Fruit fly (Drosophila melanogaster) whole organism, wandering third instar larva: ENCODE data around the gene alpha-Man-Ib.

Source experiments
- Abd-B ChIP-seq: fragments of >200 bp; optimal IDR thresholded peaks from 2 replicates; lab custom pipeline; 2017; ENCODE audit warnings: missing biosample characterization, missing genetic modification characterization
- CG32264 ChIP-seq: fragments of 200-800 bp; sonication (Bioruptor generic); optimal IDR thresholded peaks from 2 replicates; lab custom pipeline; 2016; ENCODE audit warnings: missing biosample characterization, missing genetic modification characterization
- CG9705 ChIP-seq: fragments of 200-800 bp; sonication (Bioruptor generic); optimal IDR thresholded peaks from 2 replicates; lab custom pipeline; 2018; ENCODE audit warnings: missing biosample characterization, mild to moderate bottlenecking, missing genetic modification characterization
- CrebA ChIP-seq: fragments of 200-800 bp; sonication (Bioruptor generic); optimal IDR thresholded peaks from 2 replicates; lab custom pipeline; 2016; ENCODE audit warnings: missing biosample characterization, mild to moderate bottlenecking, missing genetic modification characterization, borderline replicate concordance
- Dfd ChIP-seq: fragments of >200 bp; optimal IDR thresholded peaks from 2 replicates; lab custom pipeline; 2017; ENCODE audit warnings: missing biosample characterization, missing genetic modification characterization
- Dif ChIP-seq: fragments of 200-275, 200-300 bp; sonication (Bioruptor generic); optimal IDR thresholded peaks from 2 replicates; lab custom pipeline; 2018; ENCODE audit warnings: missing biosample characterization, missing genetic modification characterization; ENCODE audit not compliant: partially characterized antibody
- GATAd ChIP-seq: sonication (Bioruptor generic); optimal IDR thresholded peaks from 2 replicates; lab custom pipeline; 2016; ENCODE audit warnings: missing biosample characterization, missing genetic modification characterization
- HLH106 ChIP-seq: fragments of 200-800 bp; optimal IDR thresholded peaks from 3 replicates; lab custom pipeline; 2019; ENCODE audit warnings: missing biosample characterization, mild to moderate bottlenecking, missing genetic modification characterization, moderate library complexity
- Hnf4 ChIP-seq: fragments of 200-800 bp; sonication (Bioruptor generic); optimal IDR thresholded peaks from 2 replicates; lab custom pipeline; 2016; ENCODE audit warnings: missing biosample characterization, mild to moderate bottlenecking, missing genetic modification characterization
- Hr78 ChIP-seq: fragments of >200 bp; optimal IDR thresholded peaks from 2 replicates; lab custom pipeline; 2017; ENCODE audit warnings: missing biosample characterization, missing genetic modification characterization
- Hr83 ChIP-seq: fragments of 200-300 bp; sonication (Bioruptor generic); optimal IDR thresholded peaks from 2 replicates; lab custom pipeline; 2016; ENCODE audit warnings: missing biosample characterization, mild to moderate bottlenecking, missing genetic modification characterization, moderate library complexity; ENCODE audit not compliant: poor library complexity, severe bottlenecking
- Jra ChIP-seq: sonication (Bioruptor generic); optimal IDR thresholded peaks from 2 replicates; lab custom pipeline; 2016; ENCODE audit warnings: missing biosample characterization, missing genetic modification characterization
- Mio ChIP-seq: sonication (Bioruptor generic); optimal IDR thresholded peaks from 2 replicates; lab custom pipeline; 2016; ENCODE audit warnings: missing biosample characterization, missing genetic modification characterization
- Myc ChIP-seq: fragments of >200 bp; optimal IDR thresholded peaks from 2 replicates; lab custom pipeline; 2017
- N ChIP-seq: fragments of >200 bp; optimal IDR thresholded peaks from 2 replicates; lab custom pipeline; 2018; ENCODE audit warnings: missing biosample characterization, missing external identifiers, missing genetic modification characterization
- OdsH ChIP-seq: fragments of 200-800 bp; sonication (Bioruptor generic); optimal IDR thresholded peaks from 2 replicates; lab custom pipeline; 2016; ENCODE audit warnings: missing biosample characterization, mild to moderate bottlenecking, missing genetic modification characterization
- Rel ChIP-seq, 2 experiments: fragments of 200-800 bp; sonication (Bioruptor generic) in 1 of 2; optimal IDR thresholded peaks; 2 replicates in 1 of 2; 3 replicates in 1 of 2; lab custom pipeline; 2016 to 2019; ENCODE audit warnings: mild to moderate bottlenecking in 2 of 2, missing biosample characterization in 2 of 2, missing genetic modification characterization in 2 of 2, moderate library complexity in 1 of 2
- Sp1 ChIP-seq: fragments of 200-800 bp; sonication (Bioruptor generic); optimal IDR thresholded peaks from 3 replicates; lab custom pipeline; 2019; ENCODE audit warnings: missing biosample characterization, mild to moderate bottlenecking, missing genetic modification characterization, moderate library complexity
- Vsx2 ChIP-seq: fragments of 200-300, 225-300 bp; sonication (Bioruptor generic); optimal IDR thresholded peaks from 2 replicates; lab custom pipeline; 2018; ENCODE audit warnings: missing biosample characterization, missing genetic modification characterization; ENCODE audit not compliant: partially characterized antibody
- br ChIP-seq: fragments of 200-800 bp; sonication (Bioruptor generic); optimal IDR thresholded peaks from 2 replicates; lab custom pipeline; 2016; ENCODE audit warnings: missing biosample characterization, missing genetic modification characterization
- brk ChIP-seq: fragments of 200-800 bp; sonication (Bioruptor generic); optimal IDR thresholded peaks from 2 replicates; lab custom pipeline; 2016; ENCODE audit warnings: missing biosample characterization, mild to moderate bottlenecking, missing genetic modification characterization
- dl ChIP-seq, 2 experiments: fragments of 175-275, 200-275 bp in 1 of 2; fragments of 200-275 bp in 1 of 2; sonication (Bioruptor generic); optimal IDR thresholded peaks; lab custom pipeline; 2018; ENCODE audit warnings: mild to moderate bottlenecking in 2 of 2, missing biosample characterization in 2 of 2, missing genetic modification characterization in 2 of 2, moderate library complexity in 2 of 2; ENCODE audit not compliant: partially characterized antibody in 2 of 2, insufficient read depth in 1 of 2
- dmrt93B ChIP-seq: fragments of 200-800 bp; sonication (Bioruptor generic); optimal IDR thresholded peaks from 2 replicates; lab custom pipeline; 2018; ENCODE audit warnings: missing biosample characterization, mild to moderate bottlenecking, missing genetic modification characterization
- dsf ChIP-seq: sonication (Bioruptor generic); optimal IDR thresholded peaks from 2 replicates; lab custom pipeline; 2016; ENCODE audit warnings: missing biosample characterization, missing genetic modification characterization, borderline replicate concordance
- ey ChIP-seq: fragments of 200-800 bp; sonication (Bioruptor generic); optimal IDR thresholded peaks from 2 replicates; lab custom pipeline; 2016; ENCODE audit warnings: missing biosample characterization, missing genetic modification characterization
- foxo ChIP-seq, 2 experiments: fragments of 200-800 bp; sonication (Bioruptor generic); optimal IDR thresholded peaks; 2 replicates in 1 of 2; 3 replicates in 1 of 2; lab custom pipeline; 2016 to 2017; ENCODE audit warnings: missing biosample characterization in 2 of 2, missing genetic modification characterization in 2 of 2
- fru ChIP-seq: fragments of 200-800 bp; sonication (Bioruptor generic); optimal IDR thresholded peaks from 3 replicates; lab custom pipeline; 2016; ENCODE audit warnings: missing biosample characterization, mild to moderate bottlenecking, missing genetic modification characterization
- h ChIP-seq: fragments of 200-800 bp; sonication (Bioruptor generic); optimal IDR thresholded peaks from 3 replicates; lab custom pipeline; 2016; ENCODE audit warnings: missing biosample characterization, mild to moderate bottlenecking, missing genetic modification characterization
- jim ChIP-seq: fragments of 175-275, 200-325 bp; sonication (Bioruptor generic); optimal IDR thresholded peaks from 2 replicates; lab custom pipeline; 2016; ENCODE audit warnings: missing biosample characterization, mild to moderate bottlenecking, missing genetic modification characterization
- lola ChIP-seq: fragments of >200 bp; optimal IDR thresholded peaks from 2 replicates; lab custom pipeline; 2017; ENCODE audit warnings: missing biosample characterization, missing genetic modification characterization
- pan ChIP-seq: fragments of >200 bp; optimal IDR thresholded peaks from 2 replicates; lab custom pipeline; 2017
- psq ChIP-seq: fragments of 200-800 bp; sonication (Bioruptor generic); optimal IDR thresholded peaks from 3 replicates; lab custom pipeline; 2017; ENCODE audit warnings: missing biosample characterization, mild to moderate bottlenecking, missing genetic modification characterization, moderate library complexity
- rgr ChIP-seq: fragments of 200-800 bp; sonication (Bioruptor generic); optimal IDR thresholded peaks from 3 replicates; lab custom pipeline; 2016; ENCODE audit warnings: missing biosample characterization, mild to moderate bottlenecking, missing genetic modification characterization
- sage ChIP-seq: fragments of 200-800 bp; sonication (Bioruptor generic); optimal IDR thresholded peaks from 2 replicates; lab custom pipeline; 2016; ENCODE audit warnings: missing biosample characterization, mild to moderate bottlenecking, missing genetic modification characterization
- sv ChIP-seq: fragments of 200-800 bp; sonication (Bioruptor generic); optimal IDR thresholded peaks from 3 replicates; lab custom pipeline; 2016; ENCODE audit warnings: missing biosample characterization, missing genetic modification characterization
- tai ChIP-seq: sonication (Bioruptor generic); optimal IDR thresholded peaks from 2 replicates; lab custom pipeline; 2016; ENCODE audit warnings: missing biosample characterization, missing genetic modification characterization
- usp ChIP-seq: fragments of >200 bp; optimal IDR thresholded peaks from 2 replicates; lab custom pipeline; 2017; ENCODE audit warnings: missing biosample characterization, missing genetic modification characterization
- woc ChIP-seq: sonication (Bioruptor generic); optimal IDR thresholded peaks from 2 replicates; lab custom pipeline; 2016; ENCODE audit warnings: missing biosample characterization, mild to moderate bottlenecking, missing genetic modification characterization

The alpha-Man-Ib gene

DNA sequence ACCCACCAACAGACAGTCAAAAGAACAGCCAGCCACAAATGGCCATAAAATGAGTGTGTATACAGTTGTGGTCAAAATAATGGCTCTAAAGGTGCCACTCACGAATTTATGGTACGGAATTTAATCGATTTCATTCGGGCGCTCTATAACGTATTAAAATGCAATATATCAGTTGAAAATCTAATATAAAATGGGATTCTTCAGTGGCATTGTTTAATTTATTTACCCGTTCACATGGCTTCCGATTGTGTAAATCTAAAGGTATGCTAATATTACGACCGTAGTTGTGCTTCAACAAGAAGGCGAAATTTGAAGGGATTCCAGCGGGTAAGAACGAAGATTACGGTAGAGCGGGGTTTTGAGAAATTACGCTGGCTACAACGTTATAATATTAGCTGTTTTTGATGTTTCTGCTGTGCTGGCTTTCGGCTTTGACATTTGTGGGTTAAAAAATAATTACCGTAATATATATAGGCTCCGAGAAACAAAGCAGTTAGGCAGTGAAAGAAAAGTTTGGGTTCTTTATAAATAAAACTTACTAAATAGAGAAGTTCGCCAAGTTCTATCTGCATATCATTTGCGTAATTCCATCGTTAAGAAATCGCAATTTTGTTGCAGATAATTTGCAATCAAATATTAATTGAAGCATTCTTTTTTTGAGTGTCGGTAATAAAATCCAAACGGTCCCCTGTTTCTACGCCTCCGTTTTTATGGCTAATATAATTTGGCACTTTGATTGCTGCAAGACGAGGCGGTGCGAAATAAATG, 36.8 kb downstream of the alpha-Man-Ib start:
- TF ChIP-seq Jra = peak; percentile 59
- TF ChIP-seq CG32264 (GFP tag; lab: Kevin White, UChicago) = peak; percentile 52
- TF ChIP-seq usp = no peak
- no peak for TF ChIP-seq dsf
- peak; percentile 79 for TF ChIP-seq h (GFP tag; lab: Kevin White, UChicago)
- peak; percentile 75 for TF ChIP-seq woc (GFP tag; lab: Kevin White, UChicago)
- TF ChIP-seq dl (GFP tag; optimal IDR thresholded peaks at IDR 0.05; lab: Kevin White, UChicago; ENCODE audit: insufficient read depth in 1 of 2, partially characterized antibody in 2 of 2) = no peak
- TF ChIP-seq Dif = no peak
- TF ChIP-seq tai (GFP tag; lab: Kevin White, UChicago) = peak; percentile 68
- TF ChIP-seq Rel (GFP tag; optimal IDR thresholded peaks at IDR 0.05; lab: Kevin White, UChicago) = no peak
- peak; percentile 30 for TF ChIP-seq Rel (tag; optimal IDR thresholded peaks at IDR 0.05; lab: Kevin White, UChicago)
- peak; percentile 59 for TF ChIP-seq fru (GFP tag; lab: Kevin White, UChicago)
- TF ChIP-seq GATAd (GFP tag; lab: Kevin White, UChicago) = peak; percentile 48
- TF ChIP-seq dmrt93B = peak; percentile 37
- TF ChIP-seq Vsx2 (GFP tag; lab: Kevin White, UChicago) = no peak
- peak; percentile 22 for TF ChIP-seq brk (GFP tag; lab: Kevin White, UChicago)
- peak; percentile 74 for TF ChIP-seq Hnf4 (GFP tag; lab: Kevin White, UChicago)
- TF ChIP-seq Mio (GFP tag; lab: Kevin White, UChicago) = peak; percentile 42
- peak; percentile 80 for TF ChIP-seq rgr (GFP tag; lab: Kevin White, UChicago)
- TF ChIP-seq OdsH (GFP tag; lab: Kevin White, UChicago) = peak; percentile 67
- TF ChIP-seq ey (GFP tag; lab: Kevin White, UChicago) = peak; percentile 81
- no peak for TF ChIP-seq N (GFP tag; lab: Kevin White, UChicago)
- no peak for TF ChIP-seq lola (GFP tag; lab: Kevin White, UChicago)
- peak; percentile 74 for TF ChIP-seq HLH106 (tag; lab: Kevin White, UChicago)
- TF ChIP-seq Hr78 = no peak
- no peak for TF ChIP-seq Abd-B (GFP tag; lab: Kevin White, UChicago)
- no peak for TF ChIP-seq pan (lab: Kevin White, UChicago)
- TF ChIP-seq sage (GFP tag; lab: Kevin White, UChicago) = no peak
- peak; percentile 51 for TF ChIP-seq psq (GFP tag; lab: Kevin White, UChicago)
- peak; percentile 39 for TF ChIP-seq Hr83 (GFP tag; lab: Kevin White, UChicago)
- TF ChIP-seq Dfd (GFP tag; lab: Kevin White, UChicago) = no peak
- peak in 1 of 2 experiments; percentile 68 for TF ChIP-seq foxo (GFP tag; optimal IDR thresholded peaks at IDR 0.05; lab: Kevin White, UChicago)
- TF ChIP-seq br (GFP tag; lab: Kevin White, UChicago) = peak; percentile 68
- TF ChIP-seq CrebA (GFP tag; lab: Kevin White, UChicago) = no peak
- TF ChIP-seq Sp1 (GFP tag; lab: Kevin White, UChicago) = peak; percentile 76
- no peak for TF ChIP-seq CG9705 (GFP tag; lab: Kevin White, UChicago)
- TF ChIP-seq sv (GFP tag; lab: Kevin White, UChicago) = no peak
- TF ChIP-seq jim (GFP tag; lab: Kevin White, UChicago) = no peak
- TF ChIP-seq Myc = no peak

DNA sequence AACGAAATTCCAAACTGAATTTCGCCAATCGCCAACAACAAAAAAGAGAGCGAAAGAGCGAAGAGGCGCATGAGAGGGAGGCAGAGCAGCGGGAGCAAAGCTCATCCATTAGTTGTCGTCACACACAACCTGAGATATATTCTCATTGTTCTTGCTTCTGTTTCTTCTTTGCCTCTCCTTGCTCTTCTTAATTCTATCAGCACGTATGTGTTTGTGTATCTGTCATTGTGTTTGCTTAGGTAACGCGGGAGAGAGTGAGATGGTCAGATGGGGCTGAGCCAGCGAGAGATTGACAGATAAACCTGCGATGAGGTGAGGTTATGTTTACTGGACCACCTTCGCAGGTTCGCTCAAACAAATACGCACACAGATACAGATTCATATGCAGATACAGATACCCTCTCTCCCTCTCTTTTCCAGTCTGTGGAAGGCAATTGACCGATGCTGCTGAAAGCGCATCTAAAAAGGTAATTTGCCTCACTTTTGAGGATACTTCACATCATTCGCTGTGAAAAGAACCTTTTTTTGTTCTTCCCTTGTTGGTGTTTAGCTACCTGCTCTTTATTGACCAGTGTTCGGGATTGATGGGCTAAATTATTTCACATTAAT, 38.5 kb downstream of the alpha-Man-Ib start:
- TF ChIP-seq Vsx2 (GFP tag; lab: Kevin White, UChicago) (peak; percentile 68), CrebA (GFP tag; lab: Kevin White, UChicago) (no peak), fru (GFP tag; lab: Kevin White, UChicago) (peak; percentile 56), dmrt93B (no peak), Jra (peak; percentile 18), Mio (GFP tag; lab: Kevin White, UChicago) (no peak), dl (GFP tag; optimal IDR thresholded peaks at IDR 0.05; lab: Kevin White, UChicago; ENCODE audit: insufficient read depth in 1 of 2, partially characterized antibody in 2 of 2) (peak; percentile 33 to 68), Abd-B (GFP tag; lab: Kevin White, UChicago) (no peak), psq (GFP tag; lab: Kevin White, UChicago) (peak; percentile 83), jim (GFP tag; lab: Kevin White, UChicago) (no peak), Dfd (GFP tag; lab: Kevin White, UChicago) (no peak), Hnf4 (GFP tag; lab: Kevin White, UChicago) (peak; percentile 65), Rel (GFP tag; optimal IDR thresholded peaks at IDR 0.05; lab: Kevin White, UChicago) (no peak), Rel (tag; optimal IDR thresholded peaks at IDR 0.05; lab: Kevin White, UChicago) (peak; percentile 40), sv (GFP tag; lab: Kevin White, UChicago) (no peak), GATAd (GFP tag; lab: Kevin White, UChicago) (no peak), HLH106 (tag; lab: Kevin White, UChicago) (peak; percentile 8), CG9705 (GFP tag; lab: Kevin White, UChicago) (no peak), Dif (peak; percentile 88), h (GFP tag; lab: Kevin White, UChicago) (peak; percentile 36), OdsH (GFP tag; lab: Kevin White, UChicago) (peak; percentile 9), Hr78 (no peak), rgr (GFP tag; lab: Kevin White, UChicago) (peak; percentile 23), tai (GFP tag; lab: Kevin White, UChicago) (no peak), pan (lab: Kevin White, UChicago) (no peak), Hr83 (GFP tag; lab: Kevin White, UChicago) (peak; percentile 26), Myc (no peak), usp (no peak), br (GFP tag; lab: Kevin White, UChicago) (peak; percentile 43), N (GFP tag; lab: Kevin White, UChicago) (no peak), dsf (no peak), Sp1 (GFP tag; lab: Kevin White, UChicago) (peak; percentile 44), foxo (GFP tag; optimal IDR thresholded peaks at IDR 0.05; lab: Kevin White, UChicago) (no peak), woc (GFP tag; lab: Kevin White, UChicago) (no peak), brk (GFP tag; lab: Kevin White, UChicago) (peak; percentile 20), lola (GFP tag; lab: Kevin White, UChicago) (no peak), CG32264 (GFP tag; lab: Kevin White, UChicago) (no peak)
